Worm (Caenorhabditis elegans) whole organism, early embryonic: Measurements from ENCODE around the gene Y49E10.27.

ENCODE experiments used
- B0310.2 ChIP-seq: sonication (generic microtip); optimal IDR thresholded peaks from 2 replicates; lab custom pipeline; 2016; ENCODE audit warnings: mild to moderate bottlenecking, missing genetic modification characterization, missing compliant biosample characterization
- F13C5.2 ChIP-seq: sonication (generic microtip); optimal IDR thresholded peaks from 2 replicates; lab custom pipeline; 2017; ENCODE audit warnings: mild to moderate bottlenecking, missing genetic modification characterization, inconsistent platforms, missing compliant biosample characterization
- ama-1 ChIP-seq: fragments of 150-350 bp; optimal IDR thresholded peaks from 2 replicates; lab custom pipeline; 2014
- ceh-13 ChIP-seq: fragments of 200-800 bp; sonication (Bioruptor generic); optimal IDR thresholded peaks from 2 replicates; lab custom pipeline; 2018; ENCODE audit warnings: mild to moderate bottlenecking, missing genetic modification characterization, missing compliant biosample characterization
- ceh-36 ChIP-seq: sonication (generic microtip); optimal IDR thresholded peaks from 2 replicates; lab custom pipeline; 2016; ENCODE audit warnings: missing genetic modification characterization, inconsistent platforms, missing compliant biosample characterization
- flt-1 ChIP-seq: fragments of 200-800 bp; sonication (Bioruptor generic); IDR thresholded peaks from 2 replicates; pipeline ENCODE4 v1.3.6; 2022; ENCODE audit warnings: missing genetic modification characterization, missing compliant biosample characterization
- hmg-4 ChIP-seq: fragments of 200-800 bp; sonication (Bioruptor generic); optimal IDR thresholded peaks from 2 replicates; lab custom pipeline; 2018; ENCODE audit warnings: mild to moderate bottlenecking, missing genetic modification characterization, missing compliant biosample characterization
- hnd-1 ChIP-seq: sonication (generic microtip); optimal IDR thresholded peaks from 2 replicates; lab custom pipeline; 2016; ENCODE audit warnings: missing genetic modification characterization, missing compliant biosample characterization
- sea-1 ChIP-seq: fragments of 200-800 bp; sonication (Bioruptor generic); conservative IDR thresholded peaks from 2 replicates; pipeline ENCODE4 v1.3.6; 2022; ENCODE audit warnings: missing genetic modification characterization, missing compliant biosample characterization
- tbx-11 ChIP-seq: fragments of 200-800 bp; sonication (Bioruptor generic); IDR thresholded peaks from 2 replicates; pipeline ENCODE4 v1.3.6; 2022; ENCODE audit warnings: missing genetic modification characterization, missing compliant biosample characterization

DNA sequence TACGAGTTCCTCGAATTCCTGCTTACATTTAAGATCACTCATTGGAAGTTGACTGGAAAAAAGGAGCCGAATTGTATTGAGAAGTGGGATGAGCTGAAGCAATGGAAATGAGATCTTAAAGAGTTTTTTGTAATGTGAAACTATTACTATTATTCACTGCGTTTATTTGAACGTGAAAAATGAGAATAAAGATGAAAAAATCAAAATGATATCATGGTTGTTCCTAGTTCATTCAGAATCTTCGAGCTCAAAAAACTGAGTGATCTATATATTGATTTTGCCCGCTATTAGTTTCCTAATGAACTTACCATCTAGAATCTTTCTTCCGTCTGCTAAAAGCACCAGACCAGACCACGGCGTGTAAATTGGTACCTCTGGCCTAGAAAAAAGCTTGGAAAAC lies 2.8 kb downstream of the Y49E10.27 start:
- TF ChIP-seq tbx-11 (GFP tag; lab: Robert Waterston, UW) (no peak), F13C5.2 (tag; lab: Kevin White, UChicago) (no peak), sea-1 (GFP tag; lab: Robert Waterston, UW) (no peak), flt-1 (GFP tag; lab: Robert Waterston, UW) (no peak), ceh-36 (no peak), hnd-1 (tag; lab: Kevin White, UChicago) (no peak), B0310.2 (tag; lab: Kevin White, UChicago) (no peak), hmg-4 (no peak), ama-1 (lab: Kevin White, UChicago) (no peak), ceh-13 (GFP tag; lab: Kevin White, UChicago) (no peak)
